Fruit fly (Drosophila melanogaster) whole organism, wandering third instar larva: ENCODE results near the gene BckdhA.

ENCODE experiments used
- Abd-B ChIP-seq: fragments of >200 bp; optimal IDR thresholded peaks from 2 replicates; lab custom pipeline; 2017; ENCODE audit warnings: missing biosample characterization, missing genetic modification characterization
- CG32264 ChIP-seq: fragments of 200-800 bp; sonication (Bioruptor generic); optimal IDR thresholded peaks from 2 replicates; lab custom pipeline; 2016; ENCODE audit warnings: missing biosample characterization, missing genetic modification characterization
- CG9705 ChIP-seq: fragments of 200-800 bp; sonication (Bioruptor generic); optimal IDR thresholded peaks from 2 replicates; lab custom pipeline; 2018; ENCODE audit warnings: missing biosample characterization, mild to moderate bottlenecking, missing genetic modification characterization
- CrebA ChIP-seq: fragments of 200-800 bp; sonication (Bioruptor generic); optimal IDR thresholded peaks from 2 replicates; lab custom pipeline; 2016; ENCODE audit warnings: missing biosample characterization, mild to moderate bottlenecking, missing genetic modification characterization, borderline replicate concordance
- Dfd ChIP-seq: fragments of >200 bp; optimal IDR thresholded peaks from 2 replicates; lab custom pipeline; 2017; ENCODE audit warnings: missing biosample characterization, missing genetic modification characterization
- Dif ChIP-seq: fragments of 200-275, 200-300 bp; sonication (Bioruptor generic); optimal IDR thresholded peaks from 2 replicates; lab custom pipeline; 2018; ENCODE audit warnings: missing biosample characterization, missing genetic modification characterization; ENCODE audit not compliant: partially characterized antibody
- GATAd ChIP-seq: sonication (Bioruptor generic); optimal IDR thresholded peaks from 2 replicates; lab custom pipeline; 2016; ENCODE audit warnings: missing biosample characterization, missing genetic modification characterization
- HLH106 ChIP-seq: fragments of 200-800 bp; optimal IDR thresholded peaks from 3 replicates; lab custom pipeline; 2019; ENCODE audit warnings: missing biosample characterization, mild to moderate bottlenecking, missing genetic modification characterization, moderate library complexity
- Hnf4 ChIP-seq: fragments of 200-800 bp; sonication (Bioruptor generic); optimal IDR thresholded peaks from 2 replicates; lab custom pipeline; 2016; ENCODE audit warnings: missing biosample characterization, mild to moderate bottlenecking, missing genetic modification characterization
- Hr78 ChIP-seq: fragments of >200 bp; optimal IDR thresholded peaks from 2 replicates; lab custom pipeline; 2017; ENCODE audit warnings: missing biosample characterization, missing genetic modification characterization
- Hr83 ChIP-seq: fragments of 200-300 bp; sonication (Bioruptor generic); optimal IDR thresholded peaks from 2 replicates; lab custom pipeline; 2016; ENCODE audit warnings: missing biosample characterization, mild to moderate bottlenecking, missing genetic modification characterization, moderate library complexity; ENCODE audit not compliant: poor library complexity, severe bottlenecking
- Jra ChIP-seq: sonication (Bioruptor generic); optimal IDR thresholded peaks from 2 replicates; lab custom pipeline; 2016; ENCODE audit warnings: missing biosample characterization, missing genetic modification characterization
- Mio ChIP-seq: sonication (Bioruptor generic); optimal IDR thresholded peaks from 2 replicates; lab custom pipeline; 2016; ENCODE audit warnings: missing biosample characterization, missing genetic modification characterization
- Myc ChIP-seq: fragments of >200 bp; optimal IDR thresholded peaks from 2 replicates; lab custom pipeline; 2017
- N ChIP-seq: fragments of >200 bp; optimal IDR thresholded peaks from 2 replicates; lab custom pipeline; 2018; ENCODE audit warnings: missing biosample characterization, missing external identifiers, missing genetic modification characterization
- OdsH ChIP-seq: fragments of 200-800 bp; sonication (Bioruptor generic); optimal IDR thresholded peaks from 2 replicates; lab custom pipeline; 2016; ENCODE audit warnings: missing biosample characterization, mild to moderate bottlenecking, missing genetic modification characterization
- Rel ChIP-seq, 2 experiments: fragments of 200-800 bp; sonication (Bioruptor generic) in 1 of 2; optimal IDR thresholded peaks; 2 replicates in 1 of 2; 3 replicates in 1 of 2; lab custom pipeline; 2016 to 2019; ENCODE audit warnings: mild to moderate bottlenecking in 2 of 2, missing biosample characterization in 2 of 2, missing genetic modification characterization in 2 of 2, moderate library complexity in 1 of 2
- Sp1 ChIP-seq: fragments of 200-800 bp; sonication (Bioruptor generic); optimal IDR thresholded peaks from 3 replicates; lab custom pipeline; 2019; ENCODE audit warnings: missing biosample characterization, mild to moderate bottlenecking, missing genetic modification characterization, moderate library complexity
- Vsx2 ChIP-seq: fragments of 200-300, 225-300 bp; sonication (Bioruptor generic); optimal IDR thresholded peaks from 2 replicates; lab custom pipeline; 2018; ENCODE audit warnings: missing biosample characterization, missing genetic modification characterization; ENCODE audit not compliant: partially characterized antibody
- br ChIP-seq: fragments of 200-800 bp; sonication (Bioruptor generic); optimal IDR thresholded peaks from 2 replicates; lab custom pipeline; 2016; ENCODE audit warnings: missing biosample characterization, missing genetic modification characterization
- brk ChIP-seq: fragments of 200-800 bp; sonication (Bioruptor generic); optimal IDR thresholded peaks from 2 replicates; lab custom pipeline; 2016; ENCODE audit warnings: missing biosample characterization, mild to moderate bottlenecking, missing genetic modification characterization
- dl ChIP-seq, 2 experiments: fragments of 175-275, 200-275 bp in 1 of 2; fragments of 200-275 bp in 1 of 2; sonication (Bioruptor generic); optimal IDR thresholded peaks; lab custom pipeline; 2018; ENCODE audit warnings: mild to moderate bottlenecking in 2 of 2, missing biosample characterization in 2 of 2, missing genetic modification characterization in 2 of 2, moderate library complexity in 2 of 2; ENCODE audit not compliant: partially characterized antibody in 2 of 2, insufficient read depth in 1 of 2
- dmrt93B ChIP-seq: fragments of 200-800 bp; sonication (Bioruptor generic); optimal IDR thresholded peaks from 2 replicates; lab custom pipeline; 2018; ENCODE audit warnings: missing biosample characterization, mild to moderate bottlenecking, missing genetic modification characterization
- dsf ChIP-seq: sonication (Bioruptor generic); optimal IDR thresholded peaks from 2 replicates; lab custom pipeline; 2016; ENCODE audit warnings: missing biosample characterization, missing genetic modification characterization, borderline replicate concordance
- ey ChIP-seq: fragments of 200-800 bp; sonication (Bioruptor generic); optimal IDR thresholded peaks from 2 replicates; lab custom pipeline; 2016; ENCODE audit warnings: missing biosample characterization, missing genetic modification characterization
- foxo ChIP-seq, 2 experiments: fragments of 200-800 bp; sonication (Bioruptor generic); optimal IDR thresholded peaks; 2 replicates in 1 of 2; 3 replicates in 1 of 2; lab custom pipeline; 2016 to 2017; ENCODE audit warnings: missing biosample characterization in 2 of 2, missing genetic modification characterization in 2 of 2
- fru ChIP-seq: fragments of 200-800 bp; sonication (Bioruptor generic); optimal IDR thresholded peaks from 3 replicates; lab custom pipeline; 2016; ENCODE audit warnings: missing biosample characterization, mild to moderate bottlenecking, missing genetic modification characterization
- h ChIP-seq: fragments of 200-800 bp; sonication (Bioruptor generic); optimal IDR thresholded peaks from 3 replicates; lab custom pipeline; 2016; ENCODE audit warnings: missing biosample characterization, mild to moderate bottlenecking, missing genetic modification characterization
- jim ChIP-seq: fragments of 175-275, 200-325 bp; sonication (Bioruptor generic); optimal IDR thresholded peaks from 2 replicates; lab custom pipeline; 2016; ENCODE audit warnings: missing biosample characterization, mild to moderate bottlenecking, missing genetic modification characterization
- lola ChIP-seq: fragments of >200 bp; optimal IDR thresholded peaks from 2 replicates; lab custom pipeline; 2017; ENCODE audit warnings: missing biosample characterization, missing genetic modification characterization
- pan ChIP-seq: fragments of >200 bp; optimal IDR thresholded peaks from 2 replicates; lab custom pipeline; 2017
- psq ChIP-seq: fragments of 200-800 bp; sonication (Bioruptor generic); optimal IDR thresholded peaks from 3 replicates; lab custom pipeline; 2017; ENCODE audit warnings: missing biosample characterization, mild to moderate bottlenecking, missing genetic modification characterization, moderate library complexity
- rgr ChIP-seq: fragments of 200-800 bp; sonication (Bioruptor generic); optimal IDR thresholded peaks from 3 replicates; lab custom pipeline; 2016; ENCODE audit warnings: missing biosample characterization, mild to moderate bottlenecking, missing genetic modification characterization
- sage ChIP-seq: fragments of 200-800 bp; sonication (Bioruptor generic); optimal IDR thresholded peaks from 2 replicates; lab custom pipeline; 2016; ENCODE audit warnings: missing biosample characterization, mild to moderate bottlenecking, missing genetic modification characterization
- sv ChIP-seq: fragments of 200-800 bp; sonication (Bioruptor generic); optimal IDR thresholded peaks from 3 replicates; lab custom pipeline; 2016; ENCODE audit warnings: missing biosample characterization, missing genetic modification characterization
- tai ChIP-seq: sonication (Bioruptor generic); optimal IDR thresholded peaks from 2 replicates; lab custom pipeline; 2016; ENCODE audit warnings: missing biosample characterization, missing genetic modification characterization
- usp ChIP-seq: fragments of >200 bp; optimal IDR thresholded peaks from 2 replicates; lab custom pipeline; 2017; ENCODE audit warnings: missing biosample characterization, missing genetic modification characterization
- woc ChIP-seq: sonication (Bioruptor generic); optimal IDR thresholded peaks from 2 replicates; lab custom pipeline; 2016; ENCODE audit warnings: missing biosample characterization, mild to moderate bottlenecking, missing genetic modification characterization

The BckdhA gene

DNA sequence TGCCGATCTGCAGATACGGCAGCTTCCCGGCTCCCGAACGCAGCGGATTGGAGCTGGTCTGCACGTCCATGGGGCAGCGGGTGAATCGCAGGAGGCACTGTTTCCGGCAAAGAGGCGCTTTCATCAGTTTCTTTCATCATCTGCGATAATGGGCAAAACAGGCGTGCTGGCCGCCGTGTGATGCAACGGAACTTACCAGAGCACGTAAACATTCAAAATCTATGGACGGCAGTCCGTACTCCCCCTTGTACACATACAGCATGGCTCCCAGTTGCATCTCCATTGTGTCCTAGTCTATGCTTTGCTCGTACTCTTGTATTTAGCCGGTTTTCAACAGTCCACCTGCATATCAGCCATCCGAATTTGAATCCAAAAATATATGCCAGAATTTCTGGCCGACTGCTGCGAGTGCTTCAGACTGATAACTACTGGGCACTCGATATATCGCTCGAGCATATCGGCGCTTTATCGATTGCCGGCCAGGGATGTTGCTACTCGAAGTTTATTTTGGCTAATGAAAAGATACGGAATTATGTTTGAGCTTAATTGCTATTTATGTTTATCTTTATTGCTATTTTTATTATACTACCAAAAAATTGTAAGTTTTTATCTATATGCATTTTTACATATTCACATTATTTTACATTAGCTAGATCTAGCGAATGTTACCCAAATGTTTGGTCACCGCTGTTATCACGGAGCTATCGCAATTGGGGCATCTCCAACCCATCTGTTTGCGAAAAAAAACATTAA lies 7.8 kb downstream of the BckdhA start, which contains the start of the genes CG9393 and Vps45:
TSS of gene CG9393 (minus strand) at position 434 of the 753 bp plus-strand sequence.
TSS of gene Vps45 (plus strand) at position 685 of the 753 bp plus-strand sequence.
- TF ChIP-seq dmrt93B (GFP tag; lab: Kevin White, UChicago) (no peak), CrebA (GFP tag; lab: Kevin White, UChicago) (no peak), CG32264 (GFP tag; lab: Kevin White, UChicago) (no peak), dsf (GFP tag; lab: Kevin White, UChicago) (no peak), Jra (GFP tag; lab: Kevin White, UChicago) (no peak), dl (GFP tag; optimal IDR thresholded peaks at IDR 0.05; lab: Kevin White, UChicago; ENCODE audit: insufficient read depth in 1 of 2, partially characterized antibody in 2 of 2) (no peak), woc (GFP tag; lab: Kevin White, UChicago) (peak; percentile 90), psq (peak; percentile 57), jim (no peak), CG9705 (GFP tag; lab: Kevin White, UChicago) (peak; percentile 46), usp (GFP tag; lab: Kevin White, UChicago) (no peak), Dfd (GFP tag; lab: Kevin White, UChicago) (no peak), Hr83 (peak; percentile 7), GATAd (peak; percentile 49), h (peak; percentile 75), Mio (GFP tag; lab: Kevin White, UChicago) (no peak), sage (no peak), OdsH (peak; percentile 66), Vsx2 (GFP tag; lab: Kevin White, UChicago) (no peak), foxo (GFP tag; optimal IDR thresholded peaks at IDR 0.05; lab: Kevin White, UChicago) (peak in 1 of 2 experiments; percentile 78), br (GFP tag; lab: Kevin White, UChicago) (no peak), pan (lab: Kevin White, UChicago) (no peak), Abd-B (no peak), lola (GFP tag; lab: Kevin White, UChicago) (no peak), N (GFP tag; lab: Kevin White, UChicago) (no peak), ey (GFP tag; lab: Kevin White, UChicago) (peak; percentile 65), tai (no peak), fru (GFP tag; lab: Kevin White, UChicago) (no peak), HLH106 (tag; lab: Kevin White, UChicago) (peak; percentile 65), Rel (GFP tag; optimal IDR thresholded peaks at IDR 0.05; lab: Kevin White, UChicago) (no peak), Rel (tag; optimal IDR thresholded peaks at IDR 0.05; lab: Kevin White, UChicago) (peak; percentile 74), Dif (no peak), Hr78 (GFP tag; lab: Kevin White, UChicago) (no peak), Sp1 (GFP tag; lab: Kevin White, UChicago) (peak; percentile 45), Hnf4 (GFP tag; lab: Kevin White, UChicago) (no peak), brk (GFP tag; lab: Kevin White, UChicago) (no peak), rgr (GFP tag; lab: Kevin White, UChicago) (peak; percentile 51), sv (GFP tag; lab: Kevin White, UChicago) (peak; percentile 73), Myc (peak; percentile 95)

DNA sequence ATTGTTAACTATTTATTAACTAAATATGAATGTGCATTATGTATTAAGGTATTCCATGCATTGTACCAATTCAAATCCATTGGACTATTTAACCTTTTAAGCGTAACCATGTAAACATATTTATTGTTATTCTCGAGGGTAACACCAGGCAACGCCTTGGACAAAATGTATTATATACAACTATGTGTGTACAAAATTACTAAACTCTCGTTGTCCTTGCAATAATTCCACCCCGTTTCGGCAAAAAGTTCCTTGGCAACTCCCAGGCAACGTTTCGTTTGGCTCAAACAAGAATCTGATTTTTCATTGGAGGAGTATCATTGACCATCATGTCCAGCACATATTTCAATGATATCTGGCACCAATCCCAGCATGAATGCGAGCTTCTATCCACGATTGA lies 10.3 kb downstream of the BckdhA start, which contains the start of gene CG16789:
TSS of gene CG16789 (plus strand) at position 301 of the 400 bp plus-strand sequence.
- no peak for TF ChIP-seq Rel (GFP tag; optimal IDR thresholded peaks at IDR 0.05; lab: Kevin White, UChicago)
- TF ChIP-seq Rel (tag; optimal IDR thresholded peaks at IDR 0.05; lab: Kevin White, UChicago): no peak
- TF ChIP-seq CG9705 (GFP tag; lab: Kevin White, UChicago): no peak
- no peak for TF ChIP-seq h
- no peak for TF ChIP-seq Abd-B
- no peak for TF ChIP-seq CrebA (GFP tag; lab: Kevin White, UChicago)
- no peak for TF ChIP-seq psq
- TF ChIP-seq sv (GFP tag; lab: Kevin White, UChicago): no peak
- no peak for TF ChIP-seq Jra (GFP tag; lab: Kevin White, UChicago)
- no peak for TF ChIP-seq Dfd (GFP tag; lab: Kevin White, UChicago)
- no peak for TF ChIP-seq CG32264 (GFP tag; lab: Kevin White, UChicago)
- TF ChIP-seq Hr83: no peak
- TF ChIP-seq pan (lab: Kevin White, UChicago): no peak
- no peak for TF ChIP-seq sage
- TF ChIP-seq Hr78 (GFP tag; lab: Kevin White, UChicago): no peak
- TF ChIP-seq usp (GFP tag; lab: Kevin White, UChicago): no peak
